Fruit fly (Drosophila melanogaster) whole organism, pupa: ENCODE data around the gene CG3213.

Experiments used
- CG10348 ChIP-seq: fragments of 200-800 bp; sonication (Bioruptor generic); IDR thresholded peaks from 2 replicates; pipeline ENCODE4 v1.3.6; 2022; ENCODE audit warnings: missing biosample characterization, missing genetic modification characterization
- CG12605 ChIP-seq: fragments of 200-800 bp; sonication (Bioruptor generic); IDR thresholded peaks from 2 replicates; pipeline ENCODE4 v1.3.6; 2022; ENCODE audit warnings: missing biosample characterization, missing genetic modification characterization
- CG13204 ChIP-seq: fragments of 200-800 bp; sonication (Bioruptor generic); optimal IDR thresholded peaks from 2 replicates; lab custom pipeline; 2018; ENCODE audit warnings: missing biosample characterization, mild to moderate bottlenecking, missing genetic modification characterization, moderate library complexity
- CG14655 ChIP-seq: fragments of 200-800 bp; sonication (Bioruptor generic); optimal IDR thresholded peaks from 3 replicates; lab custom pipeline; 2017; ENCODE audit warnings: mild to moderate bottlenecking, missing biosample characterization, missing genetic modification reagents, missing genetic modification characterization
- CG15710 ChIP-seq: fragments of 200-800 bp; sonication (Bioruptor generic); optimal IDR thresholded peaks from 2 replicates; lab custom pipeline; 2018; ENCODE audit warnings: missing biosample characterization, mild to moderate bottlenecking, missing genetic modification characterization, moderate library complexity
- CG17806 ChIP-seq: fragments of 200-800 bp; sonication (Bioruptor generic); optimal IDR thresholded peaks from 2 replicates; lab custom pipeline; 2018; ENCODE audit warnings: missing biosample characterization, mild to moderate bottlenecking, missing genetic modification characterization, moderate library complexity
- CG32121 ChIP-seq: fragments of 200-800 bp; sonication (Bioruptor generic); IDR thresholded peaks from 2 replicates; pipeline ENCODE4 v1.3.6; 2022; ENCODE audit warnings: missing biosample characterization, missing genetic modification characterization
- CG34367 ChIP-seq: fragments of 200-800 bp; sonication (Bioruptor generic); optimal IDR thresholded peaks from 2 replicates; lab custom pipeline; 2018; ENCODE audit warnings: missing biosample characterization, mild to moderate bottlenecking, missing genetic modification characterization
- CG4496 ChIP-seq: fragments of 200-800 bp; sonication (Bioruptor generic); IDR thresholded peaks from 3 replicates; pipeline ENCODE4 v1.3.6; 2022; ENCODE audit warnings: missing biosample characterization, missing genetic modification characterization
- CG8159 ChIP-seq: fragments of 200-800 bp; sonication (Bioruptor generic); optimal IDR thresholded peaks from 3 replicates; lab custom pipeline; 2018; ENCODE audit warnings: missing biosample characterization, mild to moderate bottlenecking, missing genetic modification characterization, moderate library complexity
- CG8301 ChIP-seq: fragments of 200-800 bp; sonication (Bioruptor generic); optimal IDR thresholded peaks from 2 replicates; lab custom pipeline; 2018; ENCODE audit warnings: missing biosample characterization, mild to moderate bottlenecking, missing genetic modification characterization
- CG9948 ChIP-seq: fragments of 200-800 bp; sonication (Bioruptor generic); optimal IDR thresholded peaks from 2 replicates; lab custom pipeline; 2018; ENCODE audit warnings: missing biosample characterization, mild to moderate bottlenecking, missing genetic modification characterization, moderate library complexity
- D1 ChIP-seq: fragments of 200-800 bp; sonication (Bioruptor generic); optimal IDR thresholded peaks from 2 replicates; lab custom pipeline; 2018; ENCODE audit warnings: missing biosample characterization, mild to moderate bottlenecking, missing genetic modification characterization, moderate library complexity
- EcR ChIP-seq: fragments of 200-800 bp; sonication (Bioruptor generic); optimal IDR thresholded peaks from 3 replicates; lab custom pipeline; 2019; ENCODE audit warnings: missing biosample characterization, missing genetic modification characterization, mild to moderate bottlenecking, moderate library complexity, missing genetic modification reagents
- Ets98B ChIP-seq: fragments of 200-800 bp; sonication (Bioruptor generic); IDR thresholded peaks from 2 replicates; pipeline ENCODE4 v1.3.6; 2022; ENCODE audit warnings: missing biosample characterization, missing genetic modification characterization
- Pif1A ChIP-seq: fragments of 200-800 bp; sonication (Bioruptor generic); optimal IDR thresholded peaks from 3 replicates; lab custom pipeline; 2016; ENCODE audit warnings: missing biosample characterization, missing genetic modification characterization
- Pif1B ChIP-seq: fragments of 200-800 bp; sonication (Bioruptor generic); optimal IDR thresholded peaks from 3 replicates; lab custom pipeline; 2016; ENCODE audit warnings: missing biosample characterization, missing genetic modification characterization
- Snoo ChIP-seq: fragments of 200-800 bp; sonication (Bioruptor generic); optimal IDR thresholded peaks from 3 replicates; lab custom pipeline; 2017; ENCODE audit warnings: missing biosample characterization, mild to moderate bottlenecking, missing genetic modification characterization, inconsistent platforms
- fd96Ca ChIP-seq: fragments of 200-800 bp; sonication (Bioruptor generic); IDR thresholded peaks from 3 replicates; pipeline ENCODE4 v1.3.6; 2022; ENCODE audit warnings: missing biosample characterization, missing genetic modification characterization
- gl ChIP-seq: fragments of 200-800 bp; sonication (Bioruptor generic); optimal IDR thresholded peaks from 2 replicates; lab custom pipeline; 2018; ENCODE audit warnings: missing biosample characterization, mild to moderate bottlenecking, missing genetic modification characterization
- rn ChIP-seq: fragments of 200-800 bp; sonication (Bioruptor generic); IDR thresholded peaks from 2 replicates; pipeline ENCODE4 v1.3.6; 2022; ENCODE audit warnings: missing biosample characterization, missing genetic modification characterization

Gene CG3213

dm6 chr2L:3510002-3510401, 9.4 kb downstream of the CG3213 start, which contains the start of gene CG31954:
TSS of gene CG31954 (minus strand) at chr2L:3510102.
- TF ChIP-seq CG17806 (tag; lab: Kevin White, UChicago) = no peak
- TF ChIP-seq Snoo (tag; lab: Kevin White, UChicago) = no peak
- no peak for TF ChIP-seq D1 (tag; lab: Kevin White, UChicago)
- TF ChIP-seq Ets98B = no peak
- TF ChIP-seq CG10348 (GFP tag; lab: Robert Waterston, UW) = no peak
- no peak for TF ChIP-seq CG13204
- no peak for TF ChIP-seq CG34367
- no peak for TF ChIP-seq CG9948 (tag; lab: Kevin White, UChicago)
- no peak for TF ChIP-seq rn
- TF ChIP-seq fd96Ca = no peak
- no peak for TF ChIP-seq CG8159 (tag; lab: Kevin White, UChicago)
- TF ChIP-seq Pif1A (GFP tag; lab: Kevin White, UChicago) = no peak
- no peak for TF ChIP-seq CG12605 (GFP tag; lab: Robert Waterston, UW)
- no peak for TF ChIP-seq CG14655 (GFP tag; lab: Kevin White, UChicago)
- TF ChIP-seq CG4496 (GFP tag; lab: Robert Waterston, UW) = no peak
- no peak for TF ChIP-seq gl
- TF ChIP-seq EcR (GFP tag; lab: Kevin White, UChicago) = no peak
- TF ChIP-seq CG32121 (GFP tag; lab: Robert Waterston, UW) = no peak

dm6 chr2L:3507209-3508164, 12.0 kb downstream of the CG3213 start, which contains the start of gene tim:
TSS of gene tim (minus strand) at chr2L:3508119.
- peak; percentile 46; the same call in 2 of the 3 replicates for TF ChIP-seq CG4496 (GFP tag; lab: Robert Waterston, UW)
- no peak for TF ChIP-seq CG13204
- TF ChIP-seq CG14655 (GFP tag; lab: Kevin White, UChicago) = no peak
- no peak for TF ChIP-seq EcR (GFP tag; lab: Kevin White, UChicago)
- TF ChIP-seq fd96Ca = peak; percentile 41; the same call in 1 of the 3 replicates
- TF ChIP-seq CG32121 (GFP tag; lab: Robert Waterston, UW) = no peak
- TF ChIP-seq CG34367 = no peak
- TF ChIP-seq, all 21 proteins: peak for 2

- TF ChIP-seq CG32121 (GFP tag; lab: Robert Waterston, UW) = no peak; the same call in none of the 2 replicates
- TF ChIP-seq CG4496 (GFP tag; lab: Robert Waterston, UW) = no peak
- no peak for TF ChIP-seq Pif1A (GFP tag; lab: Kevin White, UChicago)
- TF ChIP-seq CG17806 (tag; lab: Kevin White, UChicago) = no peak
- TF ChIP-seq EcR (GFP tag; lab: Kevin White, UChicago) = no peak
- no peak for TF ChIP-seq CG10348 (GFP tag; lab: Robert Waterston, UW)
- TF ChIP-seq Ets98B = 0 out of 2 replicates have a peak, but pooled peaks have one; percentile 36
These were observed 12.6 kb downstream of the CG3213 start for dm6 chr2L:3506806-3507205.

dm6 chr2L:3506322-3506721, 13.1 kb downstream of the CG3213 start:
- TF ChIP-seq CG12605 (GFP tag; lab: Robert Waterston, UW) (no peak), CG8301 (tag; lab: Kevin White, UChicago) (no peak), CG9948 (tag; lab: Kevin White, UChicago) (no peak), Pif1A (GFP tag; lab: Kevin White, UChicago) (no peak), CG14655 (GFP tag; lab: Kevin White, UChicago) (no peak), D1 (tag; lab: Kevin White, UChicago) (no peak), Pif1B (GFP tag; lab: Kevin White, UChicago) (no peak), CG32121 (GFP tag; lab: Robert Waterston, UW) (no peak), CG17806 (tag; lab: Kevin White, UChicago) (no peak), CG34367 (no peak), EcR (GFP tag; lab: Kevin White, UChicago) (no peak), fd96Ca (no peak), CG8159 (tag; lab: Kevin White, UChicago) (no peak)

dm6 chr2L:3504851-3505250, 14.6 kb downstream of the CG3213 start:
- TF ChIP-seq CG15710 (tag; lab: Kevin White, UChicago) (no peak), CG34367 (no peak), Pif1B (GFP tag; lab: Kevin White, UChicago) (no peak), CG8159 (tag; lab: Kevin White, UChicago) (no peak), D1 (tag; lab: Kevin White, UChicago) (no peak), rn (no peak), Snoo (tag; lab: Kevin White, UChicago) (no peak), CG4496 (GFP tag; lab: Robert Waterston, UW) (no peak), Pif1A (GFP tag; lab: Kevin White, UChicago) (no peak), Ets98B (no peak), CG8301 (tag; lab: Kevin White, UChicago) (no peak), CG9948 (tag; lab: Kevin White, UChicago) (no peak), CG32121 (GFP tag; lab: Robert Waterston, UW) (no peak), gl (no peak), fd96Ca (no peak), EcR (GFP tag; lab: Kevin White, UChicago) (no peak), CG10348 (GFP tag; lab: Robert Waterston, UW) (no peak), CG14655 (GFP tag; lab: Kevin White, UChicago) (no peak), CG12605 (GFP tag; lab: Robert Waterston, UW) (no peak), CG17806 (tag; lab: Kevin White, UChicago) (no peak)
